Worm (Caenorhabditis elegans): ENCODE data around the gene Y45F10C.2.

- TF ChIP-seq ceh-82 (tag; optimal IDR thresholded peaks at IDR 0.05) (no peak), ceh-20 (GFP tag; IDR thresholded peaks at IDR 0.05) (peak; percentile 86)
These were observed 32.1 kb upstream of the Y45F10C.2 start for ce11 chrIV:13694600-13694999.
